Worm (Caenorhabditis elegans) whole organism, L1 larva: Measurements from ENCODE around the gene W06E11.1.

Experiments used
- C04F5.9 ChIP-seq: sonication (generic microtip); optimal IDR thresholded peaks from 2 replicates; lab custom pipeline; 2016; ENCODE audit warnings: missing genetic modification characterization, missing compliant biosample characterization
- aha-1 ChIP-seq: fragments of 150-350 bp; optimal IDR thresholded peaks from 2 replicates; lab custom pipeline; 2014; ENCODE audit warnings: missing biosample characterization, missing genetic modification characterization
- ama-1 ChIP-seq: fragments of 150-350 bp; optimal IDR thresholded peaks from 2 replicates; lab custom pipeline; 2014
- ceh-82 ChIP-seq, 3 experiments: fragments of 150-350 bp in 1 of 3; sonication (generic microtip) in 2 of 3; optimal IDR thresholded peaks; 2 replicates each; lab custom pipeline; 2014 to 2017; ENCODE audit warnings: missing biosample characterization in 3 of 3, missing genetic modification characterization in 3 of 3
- ces-1 ChIP-seq: fragments of 150-350 bp; optimal IDR thresholded peaks from 2 replicates; lab custom pipeline; 2014; ENCODE audit warnings: missing biosample characterization, missing genetic modification reagents, missing genetic modification characterization
- efl-1 ChIP-seq, 4 experiments: fragments of 150-350 bp; optimal IDR thresholded peaks in 3 of 4; peaks in 1 of 4; 1 replicate in 1 of 4; 2 replicates in 3 of 4; lab custom pipeline; 2014; ENCODE audit warnings: missing biosample characterization in 2 of 4, missing genetic modification characterization in 2 of 4, missing genetic modification reagents in 2 of 4
- egl-27 ChIP-seq, 2 experiments: fragments of 150-350 bp in 1 of 2; sonication (generic microtip); optimal IDR thresholded peaks; 3 replicates each; lab custom pipeline; 2017 to 2018; ENCODE audit warnings: missing biosample characterization in 2 of 2, missing genetic modification characterization in 2 of 2, missing genetic modification reagents in 2 of 2
- elt-3 ChIP-seq, 6 experiments: fragments of 150-350 bp in 1 of 6; sonication (generic microtip); optimal IDR thresholded peaks; 2 replicates each; lab custom pipeline; 2017 to 2018; ENCODE audit warnings: missing biosample characterization in 6 of 6, missing genetic modification characterization in 6 of 6, inconsistent platforms in 1 of 6
- fkh-10 ChIP-seq: sonication (generic microtip); optimal IDR thresholded peaks from 2 replicates; lab custom pipeline; 2017; ENCODE audit warnings: missing biosample characterization, missing genetic modification reagents, missing genetic modification characterization
- fkh-4 ChIP-seq: sonication (generic microtip); optimal IDR thresholded peaks from 2 replicates; lab custom pipeline; 2016; ENCODE audit warnings: missing compliant biosample characterization, missing genetic modification characterization, borderline replicate concordance
- fkh-8 ChIP-seq: sonication (generic microtip); optimal IDR thresholded peaks from 2 replicates; lab custom pipeline; 2016; ENCODE audit warnings: mild to moderate bottlenecking, missing genetic modification characterization, missing compliant biosample characterization
- fos-1 ChIP-seq: fragments of 150-350 bp; optimal IDR thresholded peaks from 2 replicates; lab custom pipeline; 2014; ENCODE audit warnings: missing biosample characterization, missing genetic modification characterization
- grh-1 ChIP-seq: fragments of 200-800 bp; sonication (Bioruptor generic); IDR thresholded peaks from 2 replicates; pipeline ENCODE4 v1.3.6; 2022; ENCODE audit warnings: missing genetic modification reagents, missing genetic modification characterization, missing compliant biosample characterization
- hlh-4 ChIP-seq: sonication (generic microtip); optimal IDR thresholded peaks from 2 replicates; lab custom pipeline; 2016; ENCODE audit warnings: mild to moderate bottlenecking, missing genetic modification characterization, missing compliant biosample characterization
- hpl-2 ChIP-seq: fragments of 150-350 bp; optimal IDR thresholded peaks from 2 replicates; lab custom pipeline; 2014; ENCODE audit warnings: missing biosample characterization, missing genetic modification reagents, missing genetic modification characterization
- isw-1 ChIP-seq: fragments of 200-800 bp; sonication (Bioruptor generic); IDR thresholded peaks from 2 replicates; pipeline ENCODE4 v1.3.6; 2022; ENCODE audit warnings: missing genetic modification characterization, missing compliant biosample characterization
- lin-14 ChIP-seq: fragments of 200-800 bp; sonication (Bioruptor generic); optimal IDR thresholded peaks from 2 replicates; lab custom pipeline; 2018; ENCODE audit warnings: mild to moderate bottlenecking, missing genetic modification characterization, moderate library complexity, missing compliant biosample characterization
- lir-3 ChIP-seq: sonication (generic microtip); optimal IDR thresholded peaks from 2 replicates; lab custom pipeline; 2016; ENCODE audit warnings: mild to moderate bottlenecking, missing genetic modification characterization, moderate library complexity, missing compliant biosample characterization; ENCODE audit not compliant: poor library complexity
- mef-2 ChIP-seq: fragments of 150-350 bp; optimal IDR thresholded peaks from 2 replicates; lab custom pipeline; 2014; ENCODE audit warnings: missing biosample characterization, missing genetic modification characterization
- mep-1 ChIP-seq: fragments of 150-350 bp; optimal IDR thresholded peaks from 2 replicates; lab custom pipeline; 2014; ENCODE audit warnings: missing biosample characterization, missing genetic modification characterization
- nhr-11 ChIP-seq: fragments of 150-350 bp; optimal IDR thresholded peaks from 2 replicates; lab custom pipeline; 2014; ENCODE audit warnings: missing biosample characterization, missing genetic modification characterization
- nhr-71 ChIP-seq: sonication (generic microtip); optimal IDR thresholded peaks from 2 replicates; lab custom pipeline; 2016; ENCODE audit warnings: mild to moderate bottlenecking, missing genetic modification characterization, moderate library complexity, missing compliant biosample characterization
- nhr-76 ChIP-seq: sonication (generic microtip); optimal IDR thresholded peaks from 2 replicates; lab custom pipeline; 2017; ENCODE audit warnings: missing biosample characterization, missing genetic modification characterization
- nhr-84 ChIP-seq: sonication (generic microtip); optimal IDR thresholded peaks from 2 replicates; lab custom pipeline; 2017; ENCODE audit warnings: missing biosample characterization, missing genetic modification characterization
- nhr-85 ChIP-seq: sonication (generic microtip); peaks from one replicate; lab custom pipeline; 2016; ENCODE audit warnings: missing genetic modification characterization, inconsistent platforms, missing compliant biosample characterization
- nhr-90 ChIP-seq: sonication (generic microtip); optimal IDR thresholded peaks from 2 replicates; lab custom pipeline; 2016; ENCODE audit warnings: mild to moderate bottlenecking, missing genetic modification characterization, missing compliant biosample characterization; ENCODE audit not compliant: poor library complexity
- pqm-1 ChIP-seq: sonication (generic microtip); optimal IDR thresholded peaks from 3 replicates; lab custom pipeline; 2017; ENCODE audit warnings: missing biosample characterization, missing genetic modification characterization
- snpc-4 ChIP-seq: fragments of 150-350 bp; optimal IDR thresholded peaks from 2 replicates; lab custom pipeline; 2014; ENCODE audit warnings: missing biosample characterization, missing genetic modification characterization
- snu-23 ChIP-seq: sonication (generic microtip); optimal IDR thresholded peaks from 2 replicates; lab custom pipeline; 2016; ENCODE audit warnings: missing genetic modification characterization, missing compliant biosample characterization
- tbx-2 ChIP-seq: sonication (generic microtip); optimal IDR thresholded peaks from 2 replicates; lab custom pipeline; 2016; ENCODE audit warnings: missing genetic modification characterization, missing compliant biosample characterization
- tlp-1 ChIP-seq: fragments of 150-350 bp; optimal IDR thresholded peaks from 2 replicates; lab custom pipeline; 2014; ENCODE audit warnings: missing biosample characterization, missing genetic modification characterization
- vab-15 ChIP-seq: sonication (generic microtip); optimal IDR thresholded peaks from 2 replicates; lab custom pipeline; 2017; ENCODE audit warnings: missing genotype, mild to moderate bottlenecking, missing genetic modification characterization, missing compliant biosample characterization
- xbp-1 ChIP-seq: sonication (generic microtip); optimal IDR thresholded peaks from 2 replicates; lab custom pipeline; 2016; ENCODE audit warnings: missing genetic modification characterization, missing compliant biosample characterization
- ztf-11 ChIP-seq, 2 experiments: sonication (generic microtip); optimal IDR thresholded peaks; 2 replicates each; lab custom pipeline; 2016 to 2017; ENCODE audit warnings: missing genetic modification characterization in 2 of 2, missing biosample characterization in 1 of 2, missing compliant biosample characterization in 1 of 2
- ztf-4 ChIP-seq: fragments of 150-350 bp; optimal IDR thresholded peaks from 2 replicates; lab custom pipeline; 2014; ENCODE audit warnings: missing biosample characterization, missing genetic modification characterization

Gene W06E11.1

ce11 chrIII:605415-606054 is 36.3 kb upstream of the W06E11.1 start, which contains the start of the genes Y55B1AR.4 and ttr-7:
Y55B1AR.4 (minus strand) TSS chrIII:605515.
ttr-7 (plus strand) TSS chrIII:606004.
- TF ChIP-seq tbx-2 (tag; lab: Kevin White, UChicago) (no peak), ceh-82 (tag; optimal IDR thresholded peaks at IDR 0.05; lab: Kevin White, UChicago) (no peak), fkh-4 (no peak), isw-1 (no peak), lin-14 (no peak), nhr-76 (tag; lab: Kevin White, UChicago) (no peak), snpc-4 (tag; lab: Kevin White, UChicago) (no peak), fos-1 (tag; lab: Kevin White, UChicago) (no peak), fkh-10 (GFP tag; lab: Kevin White, UChicago) (no peak), fkh-8 (tag; lab: Kevin White, UChicago) (no peak), xbp-1 (tag; lab: Kevin White, UChicago) (no peak), mef-2 (tag; lab: Kevin White, UChicago) (no peak), hlh-4 (tag; lab: Kevin White, UChicago) (no peak), hpl-2 (no peak), ztf-4 (tag; lab: Kevin White, UChicago) (no peak), tlp-1 (tag; lab: Kevin White, UChicago) (no peak), pqm-1 (no peak)

- TF ChIP-seq vab-15 (tag; lab: Kevin White, UChicago) (no peak), ama-1 (no peak)
These were observed 32.3 kb upstream of the W06E11.1 start, which contains the start of gene best-17 for ce11 chrIII:609549-609948. best-17 (minus strand) TSS chrIII:609649.

- TF ChIP-seq elt-3 (tag; optimal IDR thresholded peaks at IDR 0.05; lab: Kevin White, UChicago), result no peak
- peak; percentile 53 for TF ChIP-seq lin-14
- no peak for TF ChIP-seq mep-1 (tag; lab: Kevin White, UChicago)
These were observed 30.0 kb upstream of the W06E11.1 start for ce11 chrIII:611900-612299.

- no peak for TF ChIP-seq nhr-90 (tag; lab: Kevin White, UChicago)
- TF ChIP-seq nhr-71 (tag; lab: Kevin White, UChicago), result no peak
- no peak for TF ChIP-seq C04F5.9 (tag; lab: Kevin White, UChicago)
- no peak for TF ChIP-seq nhr-76 (tag; lab: Kevin White, UChicago)
- TF ChIP-seq ces-1 (GFP tag; lab: Kevin White, UChicago), result peak; percentile 21
- TF ChIP-seq snpc-4 (tag; lab: Kevin White, UChicago), result no peak
- no peak for TF ChIP-seq egl-27 (tag; optimal IDR thresholded peaks at IDR 0.05; lab: Kevin White, UChicago)
- no peak for TF ChIP-seq elt-3 (tag; optimal IDR thresholded peaks at IDR 0.05; lab: Kevin White, UChicago)
- no peak for TF ChIP-seq fkh-10 (GFP tag; lab: Kevin White, UChicago)
- no peak for TF ChIP-seq nhr-84 (tag; lab: Kevin White, UChicago)
- TF ChIP-seq efl-1 (optimal IDR thresholded peaks at IDR 0.05; lab: Kevin White, UChicago), result no peak
- TF ChIP-seq efl-1 (GFP tag; optimal IDR thresholded peaks at IDR 0.05 in 1 of 2; lab: Kevin White, UChicago), result peak in 1 of 2 experiments; percentile 2
- TF ChIP-seq lir-3, result no peak
- TF ChIP-seq aha-1, result no peak
- no peak for TF ChIP-seq tlp-1 (tag; lab: Kevin White, UChicago)
- TF ChIP-seq grh-1 (GFP tag; lab: Robert Waterston, UW), result no peak
- peak; percentile 57 for TF ChIP-seq lin-14
- no peak for TF ChIP-seq snu-23 (GFP tag; lab: Kevin White, UChicago)
- no peak for TF ChIP-seq nhr-11 (tag; lab: Kevin White, UChicago)
- no peak for TF ChIP-seq ztf-11 (tag; optimal IDR thresholded peaks at IDR 0.05; lab: Kevin White, UChicago)
- TF ChIP-seq nhr-85 (tag; lab: Kevin White, UChicago), result peak; percentile 55
These were observed 29.1 kb upstream of the W06E11.1 start for ce11 chrIII:612759-613158.
